Worm (Caenorhabditis elegans): ENCODE measurements around the gene F28B4.3.

- TF ChIP-seq nhr-23 (tag; optimal IDR thresholded peaks at IDR 0.05): no peak
- no peak for TF ChIP-seq ztf-11 (tag; optimal IDR thresholded peaks at IDR 0.05)
- no peak for TF ChIP-seq aly-2 (tag; optimal IDR thresholded peaks at IDR 0.05)
- TF ChIP-seq elt-1 (tag; optimal IDR thresholded peaks at IDR 0.05): no peak
- TF ChIP-seq nhr-28 (tag; optimal IDR thresholded peaks at IDR 0.05): no peak
- TF ChIP-seq nhr-12 (tag; optimal IDR thresholded peaks at IDR 0.05): no peak
- TF ChIP-seq unc-62 (GFP tag; optimal IDR thresholded peaks at IDR 0.05): no peak
- TF ChIP-seq nhr-77 (tag; optimal IDR thresholded peaks at IDR 0.05): no peak
- TF ChIP-seq mml-1 (tag; optimal IDR thresholded peaks at IDR 0.05): no peak
- TF ChIP-seq elt-2 (tag; optimal IDR thresholded peaks at IDR 0.05): no peak
Measured at ce11 chrX:3280130-3280529, 44.9 kb upstream of the F28B4.3 start, which contains the start of gene K09C4.10.

Measured in whole organism, L3 larva.